Fruit fly (Drosophila melanogaster) whole organism, wandering third instar larva: Measurements from ENCODE around the gene CdGAPr.

ENCODE experiments used
- CG32264 ChIP-seq: fragments of 200-800 bp; sonication (Bioruptor generic); optimal IDR thresholded peaks from 2 replicates; lab custom pipeline; 2016; ENCODE audit warnings: missing biosample characterization, missing genetic modification characterization
- CG9705 ChIP-seq: fragments of 200-800 bp; sonication (Bioruptor generic); optimal IDR thresholded peaks from 2 replicates; lab custom pipeline; 2018; ENCODE audit warnings: missing biosample characterization, mild to moderate bottlenecking, missing genetic modification characterization
- CrebA ChIP-seq: fragments of 200-800 bp; sonication (Bioruptor generic); optimal IDR thresholded peaks from 2 replicates; lab custom pipeline; 2016; ENCODE audit warnings: missing biosample characterization, mild to moderate bottlenecking, missing genetic modification characterization, borderline replicate concordance
- Dfd ChIP-seq: fragments of >200 bp; optimal IDR thresholded peaks from 2 replicates; lab custom pipeline; 2017; ENCODE audit warnings: missing biosample characterization, missing genetic modification characterization
- Dif ChIP-seq: fragments of 200-275, 200-300 bp; sonication (Bioruptor generic); optimal IDR thresholded peaks from 2 replicates; lab custom pipeline; 2018; ENCODE audit warnings: missing biosample characterization, missing genetic modification characterization; ENCODE audit not compliant: partially characterized antibody
- GATAd ChIP-seq: sonication (Bioruptor generic); optimal IDR thresholded peaks from 2 replicates; lab custom pipeline; 2016; ENCODE audit warnings: missing biosample characterization, missing genetic modification characterization
- Hnf4 ChIP-seq: fragments of 200-800 bp; sonication (Bioruptor generic); optimal IDR thresholded peaks from 2 replicates; lab custom pipeline; 2016; ENCODE audit warnings: missing biosample characterization, mild to moderate bottlenecking, missing genetic modification characterization
- Hr83 ChIP-seq: fragments of 200-300 bp; sonication (Bioruptor generic); optimal IDR thresholded peaks from 2 replicates; lab custom pipeline; 2016; ENCODE audit warnings: missing biosample characterization, mild to moderate bottlenecking, missing genetic modification characterization, moderate library complexity; ENCODE audit not compliant: poor library complexity, severe bottlenecking
- Jra ChIP-seq: sonication (Bioruptor generic); optimal IDR thresholded peaks from 2 replicates; lab custom pipeline; 2016; ENCODE audit warnings: missing biosample characterization, missing genetic modification characterization
- Mio ChIP-seq: sonication (Bioruptor generic); optimal IDR thresholded peaks from 2 replicates; lab custom pipeline; 2016; ENCODE audit warnings: missing biosample characterization, missing genetic modification characterization
- Myc ChIP-seq: fragments of >200 bp; optimal IDR thresholded peaks from 2 replicates; lab custom pipeline; 2017
- N ChIP-seq: fragments of >200 bp; optimal IDR thresholded peaks from 2 replicates; lab custom pipeline; 2018; ENCODE audit warnings: missing biosample characterization, missing external identifiers, missing genetic modification characterization
- Rel ChIP-seq, 2 experiments: fragments of 200-800 bp; sonication (Bioruptor generic) in 1 of 2; optimal IDR thresholded peaks; 2 replicates in 1 of 2; 3 replicates in 1 of 2; lab custom pipeline; 2016 to 2019; ENCODE audit warnings: mild to moderate bottlenecking in 2 of 2, missing biosample characterization in 2 of 2, missing genetic modification characterization in 2 of 2, moderate library complexity in 1 of 2
- Vsx2 ChIP-seq: fragments of 200-300, 225-300 bp; sonication (Bioruptor generic); optimal IDR thresholded peaks from 2 replicates; lab custom pipeline; 2018; ENCODE audit warnings: missing biosample characterization, missing genetic modification characterization; ENCODE audit not compliant: partially characterized antibody
- br ChIP-seq: fragments of 200-800 bp; sonication (Bioruptor generic); optimal IDR thresholded peaks from 2 replicates; lab custom pipeline; 2016; ENCODE audit warnings: missing biosample characterization, missing genetic modification characterization
- brk ChIP-seq: fragments of 200-800 bp; sonication (Bioruptor generic); optimal IDR thresholded peaks from 2 replicates; lab custom pipeline; 2016; ENCODE audit warnings: missing biosample characterization, mild to moderate bottlenecking, missing genetic modification characterization
- dl ChIP-seq, 2 experiments: fragments of 175-275, 200-275 bp in 1 of 2; fragments of 200-275 bp in 1 of 2; sonication (Bioruptor generic); optimal IDR thresholded peaks; lab custom pipeline; 2018; ENCODE audit warnings: mild to moderate bottlenecking in 2 of 2, missing biosample characterization in 2 of 2, missing genetic modification characterization in 2 of 2, moderate library complexity in 2 of 2; ENCODE audit not compliant: partially characterized antibody in 2 of 2, insufficient read depth in 1 of 2
- dmrt93B ChIP-seq: fragments of 200-800 bp; sonication (Bioruptor generic); optimal IDR thresholded peaks from 2 replicates; lab custom pipeline; 2018; ENCODE audit warnings: missing biosample characterization, mild to moderate bottlenecking, missing genetic modification characterization
- dsf ChIP-seq: sonication (Bioruptor generic); optimal IDR thresholded peaks from 2 replicates; lab custom pipeline; 2016; ENCODE audit warnings: missing biosample characterization, missing genetic modification characterization, borderline replicate concordance
- ey ChIP-seq: fragments of 200-800 bp; sonication (Bioruptor generic); optimal IDR thresholded peaks from 2 replicates; lab custom pipeline; 2016; ENCODE audit warnings: missing biosample characterization, missing genetic modification characterization
- foxo ChIP-seq, 2 experiments: fragments of 200-800 bp; sonication (Bioruptor generic); optimal IDR thresholded peaks; 2 replicates in 1 of 2; 3 replicates in 1 of 2; lab custom pipeline; 2016 to 2017; ENCODE audit warnings: missing biosample characterization in 2 of 2, missing genetic modification characterization in 2 of 2
- h ChIP-seq: fragments of 200-800 bp; sonication (Bioruptor generic); optimal IDR thresholded peaks from 3 replicates; lab custom pipeline; 2016; ENCODE audit warnings: missing biosample characterization, mild to moderate bottlenecking, missing genetic modification characterization
- pan ChIP-seq: fragments of >200 bp; optimal IDR thresholded peaks from 2 replicates; lab custom pipeline; 2017
- psq ChIP-seq: fragments of 200-800 bp; sonication (Bioruptor generic); optimal IDR thresholded peaks from 3 replicates; lab custom pipeline; 2017; ENCODE audit warnings: missing biosample characterization, mild to moderate bottlenecking, missing genetic modification characterization, moderate library complexity
- rgr ChIP-seq: fragments of 200-800 bp; sonication (Bioruptor generic); optimal IDR thresholded peaks from 3 replicates; lab custom pipeline; 2016; ENCODE audit warnings: missing biosample characterization, mild to moderate bottlenecking, missing genetic modification characterization
- sage ChIP-seq: fragments of 200-800 bp; sonication (Bioruptor generic); optimal IDR thresholded peaks from 2 replicates; lab custom pipeline; 2016; ENCODE audit warnings: missing biosample characterization, mild to moderate bottlenecking, missing genetic modification characterization
- sv ChIP-seq: fragments of 200-800 bp; sonication (Bioruptor generic); optimal IDR thresholded peaks from 3 replicates; lab custom pipeline; 2016; ENCODE audit warnings: missing biosample characterization, missing genetic modification characterization
- tai ChIP-seq: sonication (Bioruptor generic); optimal IDR thresholded peaks from 2 replicates; lab custom pipeline; 2016; ENCODE audit warnings: missing biosample characterization, missing genetic modification characterization
- usp ChIP-seq: fragments of >200 bp; optimal IDR thresholded peaks from 2 replicates; lab custom pipeline; 2017; ENCODE audit warnings: missing biosample characterization, missing genetic modification characterization
- woc ChIP-seq: sonication (Bioruptor generic); optimal IDR thresholded peaks from 2 replicates; lab custom pipeline; 2016; ENCODE audit warnings: missing biosample characterization, mild to moderate bottlenecking, missing genetic modification characterization

The CdGAPr gene

DNA sequence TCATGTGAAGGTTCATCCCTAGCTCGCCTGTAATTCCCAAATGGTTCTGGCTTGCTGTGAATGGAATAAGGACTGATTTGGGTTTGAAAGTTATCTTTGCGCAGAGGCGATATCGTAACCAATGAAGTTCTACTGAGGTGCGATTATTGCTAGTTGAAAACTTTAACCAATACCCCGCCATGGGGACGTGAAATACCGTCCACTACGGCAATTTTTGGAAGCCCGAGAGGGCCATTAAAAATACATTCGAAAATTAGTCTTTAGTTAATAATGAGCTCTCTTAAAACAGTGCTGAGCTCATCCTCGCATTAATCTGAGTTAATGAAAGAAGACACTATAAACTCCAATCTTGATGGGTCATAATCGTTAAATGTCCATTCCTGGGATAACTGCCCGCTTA lies 19.0 kb upstream of the CdGAPr start:
- TF ChIP-seq CG9705 (no peak), Vsx2 (GFP tag; lab: Kevin White, UChicago) (no peak), Jra (GFP tag; lab: Kevin White, UChicago) (no peak), psq (no peak), Dfd (GFP tag; lab: Kevin White, UChicago) (no peak), CG32264 (GFP tag; lab: Kevin White, UChicago) (no peak), Dif (GFP tag; lab: Kevin White, UChicago) (no peak), Rel (GFP tag; optimal IDR thresholded peaks at IDR 0.05; lab: Kevin White, UChicago) (no peak), Rel (tag; optimal IDR thresholded peaks at IDR 0.05; lab: Kevin White, UChicago) (no peak), sv (GFP tag; lab: Kevin White, UChicago) (no peak), foxo (GFP tag; optimal IDR thresholded peaks at IDR 0.05; lab: Kevin White, UChicago) (no peak), dl (GFP tag; optimal IDR thresholded peaks at IDR 0.05; lab: Kevin White, UChicago; ENCODE audit: insufficient read depth in 1 of 2, partially characterized antibody in 2 of 2) (no peak), sage (GFP tag; lab: Kevin White, UChicago) (no peak), GATAd (GFP tag; lab: Kevin White, UChicago) (no peak), Hnf4 (GFP tag; lab: Kevin White, UChicago) (no peak), Hr83 (GFP tag; lab: Kevin White, UChicago) (no peak), CrebA (no peak)

DNA sequence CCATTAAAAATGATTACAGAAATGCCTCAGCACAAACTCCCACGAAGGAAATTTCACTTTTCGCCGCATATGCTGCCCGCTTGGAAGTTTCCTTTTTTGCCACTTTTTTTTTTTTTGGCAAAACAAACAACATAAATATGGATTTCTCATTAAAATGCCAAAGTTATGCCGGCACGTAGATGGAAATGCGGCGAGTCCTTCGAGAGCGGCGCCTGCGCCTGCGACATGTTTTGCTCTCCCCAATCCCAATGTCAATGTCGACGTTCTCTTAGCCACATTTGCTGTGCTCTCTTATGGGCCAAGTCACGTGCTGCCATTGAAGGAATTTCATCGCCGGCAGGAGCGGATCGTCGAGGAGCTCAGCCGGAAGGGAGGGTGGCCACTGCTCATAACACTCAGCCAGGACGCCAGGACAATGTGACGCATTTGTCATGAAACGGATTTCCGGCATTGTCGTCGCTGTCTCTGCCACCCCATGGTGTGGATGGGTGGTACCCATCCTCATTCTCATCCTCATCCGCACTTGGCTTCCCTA lies 17.9 kb upstream of the CdGAPr start:
- TF ChIP-seq tai (no peak), h (GFP tag; lab: Kevin White, UChicago) (no peak), psq (no peak), Dfd (GFP tag; lab: Kevin White, UChicago) (no peak), Rel (GFP tag; optimal IDR thresholded peaks at IDR 0.05; lab: Kevin White, UChicago) (no peak), Rel (tag; optimal IDR thresholded peaks at IDR 0.05; lab: Kevin White, UChicago) (no peak), dmrt93B (GFP tag; lab: Kevin White, UChicago) (no peak), rgr (GFP tag; lab: Kevin White, UChicago) (no peak), pan (lab: Kevin White, UChicago) (no peak), brk (GFP tag; lab: Kevin White, UChicago) (no peak), sage (GFP tag; lab: Kevin White, UChicago) (no peak), foxo (GFP tag; optimal IDR thresholded peaks at IDR 0.05; lab: Kevin White, UChicago) (no peak), dsf (GFP tag; lab: Kevin White, UChicago) (no peak), Mio (GFP tag; lab: Kevin White, UChicago) (no peak), Myc (lab: Kevin White, UChicago) (no peak), CrebA (no peak), sv (GFP tag; lab: Kevin White, UChicago) (no peak), GATAd (GFP tag; lab: Kevin White, UChicago) (no peak)
- TF ChIP-seq, all 38 proteins: peak for 0

dm6 chr2L:19805007-19805406 lies 13.3 kb upstream of the CdGAPr start:
- no peak for TF ChIP-seq N
- no peak for TF ChIP-seq h (GFP tag; lab: Kevin White, UChicago)
- no peak for TF ChIP-seq Mio (GFP tag; lab: Kevin White, UChicago)
- no peak for TF ChIP-seq pan (lab: Kevin White, UChicago)
- TF ChIP-seq sage (GFP tag; lab: Kevin White, UChicago) = no peak
- TF ChIP-seq br (GFP tag; lab: Kevin White, UChicago) = no peak
- no peak for TF ChIP-seq Rel (GFP tag; optimal IDR thresholded peaks at IDR 0.05; lab: Kevin White, UChicago)
- no peak for TF ChIP-seq Rel (tag; optimal IDR thresholded peaks at IDR 0.05; lab: Kevin White, UChicago)
- no peak for TF ChIP-seq psq
- TF ChIP-seq Hr83 (GFP tag; lab: Kevin White, UChicago) = no peak
- no peak for TF ChIP-seq Dif (GFP tag; lab: Kevin White, UChicago)
- no peak for TF ChIP-seq Hnf4 (GFP tag; lab: Kevin White, UChicago)
- TF ChIP-seq dsf (GFP tag; lab: Kevin White, UChicago) = no peak
- TF ChIP-seq dl (GFP tag; optimal IDR thresholded peaks at IDR 0.05; lab: Kevin White, UChicago; ENCODE audit: insufficient read depth in 1 of 2, partially characterized antibody in 2 of 2) = no peak
- TF ChIP-seq CG32264 (GFP tag; lab: Kevin White, UChicago) = no peak
- no peak for TF ChIP-seq Vsx2 (GFP tag; lab: Kevin White, UChicago)
- no peak for TF ChIP-seq ey (GFP tag; lab: Kevin White, UChicago)
- no peak for TF ChIP-seq CrebA
- no peak for TF ChIP-seq rgr (GFP tag; lab: Kevin White, UChicago)
- no peak for TF ChIP-seq usp (GFP tag; lab: Kevin White, UChicago)
- no peak for TF ChIP-seq woc
- TF ChIP-seq, all 38 proteins: peak for 0
